Fruit fly (Drosophila melanogaster) whole organism, embryonic: ENCODE results near the gene CG10338.

Experiments used
- Adf1 ChIP-seq: fragments of 200-800 bp; sonication (Bioruptor generic); IDR thresholded peaks from 2 replicates; pipeline ENCODE4 v1.3.6; 2022; ENCODE audit warnings: missing biosample characterization, missing genetic modification characterization
- Atf-2 ChIP-seq: fragments of 200-800 bp; sonication (Bioruptor generic); optimal IDR thresholded peaks from 2 replicates; lab custom pipeline; 2016; ENCODE audit warnings: missing biosample characterization, missing genetic modification characterization
- Awh ChIP-seq: fragments of 200-800 bp; sonication (Bioruptor generic); IDR thresholded peaks from 2 replicates; pipeline ENCODE4, ENCODE4 v1.3.6; 2022; ENCODE audit warnings: missing biosample characterization, missing genetic modification characterization
- CG10274 ChIP-seq: fragments of 200-800 bp; sonication (Bioruptor generic); optimal IDR thresholded peaks from 3 replicates; lab custom pipeline; 2017; ENCODE audit warnings: missing biosample characterization, mild to moderate bottlenecking, missing genetic modification characterization
- CG11723 ChIP-seq: fragments of 200-800 bp; sonication (Bioruptor generic); optimal IDR thresholded peaks from 2 replicates; lab custom pipeline; 2017; ENCODE audit warnings: missing biosample characterization, mild to moderate bottlenecking, missing genetic modification characterization
- CG14441 ChIP-seq: fragments of 200-800 bp; sonication (Bioruptor generic); IDR thresholded peaks from 2 replicates; pipeline ENCODE4 v1.3.6; 2022; ENCODE audit warnings: missing biosample characterization, missing genetic modification characterization
- CG17361 ChIP-seq: fragments of 200-800 bp; sonication (Bioruptor generic); IDR thresholded peaks from 3 replicates; pipeline ENCODE4 v1.3.6; 2022; ENCODE audit warnings: missing biosample characterization, missing genetic modification characterization
- CG18011 ChIP-seq: fragments of 200-800 bp; sonication (Bioruptor generic); optimal IDR thresholded peaks from 2 replicates; lab custom pipeline; 2017; ENCODE audit warnings: missing biosample characterization, missing genetic modification characterization, mild to moderate bottlenecking, moderate library complexity, missing genotype
- CG1832 ChIP-seq: fragments of 200-800 bp; sonication (Bioruptor generic); optimal IDR thresholded peaks from 2 replicates; lab custom pipeline; 2017; ENCODE audit warnings: missing biosample characterization, mild to moderate bottlenecking, missing genetic modification characterization, inconsistent platforms
- CG18619 ChIP-seq: fragments of 200-800 bp; sonication (Bioruptor generic); optimal IDR thresholded peaks from 3 replicates; lab custom pipeline; 2017; ENCODE audit warnings: missing biosample characterization, mild to moderate bottlenecking, missing genetic modification characterization
- CG2678 ChIP-seq: fragments of 200-800 bp; sonication (Bioruptor generic); optimal IDR thresholded peaks from 3 replicates; lab custom pipeline; 2019; ENCODE audit warnings: missing biosample characterization, mild to moderate bottlenecking, missing genetic modification characterization, moderate library complexity
- CG2889 ChIP-seq: fragments of 200-800 bp; sonication (Bioruptor generic); IDR thresholded peaks from 3 replicates; pipeline ENCODE4 v1.3.6; 2022; ENCODE audit warnings: missing biosample characterization, missing genetic modification characterization
- CG33557 ChIP-seq: fragments of 200-800 bp; sonication (Bioruptor generic); optimal IDR thresholded peaks from 2 replicates; lab custom pipeline; 2019; ENCODE audit warnings: missing biosample characterization, mild to moderate bottlenecking, missing genetic modification characterization, moderate library complexity
- CG6254 ChIP-seq: fragments of 200-800 bp; sonication (Bioruptor generic); optimal IDR thresholded peaks from 3 replicates; lab custom pipeline; 2017; ENCODE audit warnings: mild to moderate bottlenecking, missing biosample characterization, missing genetic modification reagents, missing genetic modification characterization
- CG6791 ChIP-seq: fragments of 200-800 bp; sonication (Bioruptor generic); IDR thresholded peaks from 3 replicates; pipeline ENCODE4 v1.3.6; 2022; ENCODE audit warnings: missing biosample characterization, missing genetic modification characterization; ENCODE audit not compliant: partially characterized antibody
- CG7271 ChIP-seq: fragments of 200-800 bp; sonication (Bioruptor generic); optimal IDR thresholded peaks from 2 replicates; lab custom pipeline; 2018; ENCODE audit warnings: missing biosample characterization, mild to moderate bottlenecking, missing genetic modification characterization, moderate library complexity
- Doc3 ChIP-seq: fragments of 200-800 bp; sonication (Bioruptor generic); IDR thresholded peaks from 3 replicates; pipeline ENCODE4 v1.3.6; 2022; ENCODE audit warnings: missing biosample characterization, missing genetic modification characterization; ENCODE audit not compliant: partially characterized antibody
- Dp ChIP-seq: fragments of 200-800 bp; sonication (Bioruptor generic); optimal IDR thresholded peaks from 2 replicates; lab custom pipeline; 2018; ENCODE audit warnings: missing biosample characterization, mild to moderate bottlenecking, missing genetic modification characterization, moderate library complexity
- E2f1 ChIP-seq: fragments of 200-800 bp; sonication (Bioruptor generic); IDR thresholded peaks from 2 replicates; pipeline ENCODE4 v1.3.6; 2022; ENCODE audit warnings: missing biosample characterization, missing genetic modification characterization
- Fer2 ChIP-seq: fragments of 200-800 bp; sonication (Bioruptor generic); optimal IDR thresholded peaks from 2 replicates; lab custom pipeline; 2018; ENCODE audit warnings: missing biosample characterization, mild to moderate bottlenecking, missing genetic modification characterization, moderate library complexity
- H15 ChIP-seq: fragments of 200-800 bp; sonication (Bioruptor generic); IDR thresholded peaks from 3 replicates; pipeline ENCODE4 v1.3.6; 2022; ENCODE audit warnings: missing biosample characterization, missing genetic modification characterization
- Kr ChIP-seq: fragments of 200-800 bp; sonication (Bioruptor generic); optimal IDR thresholded peaks from 2 replicates; lab custom pipeline; 2017; ENCODE audit warnings: missing biosample characterization, mild to moderate bottlenecking, missing genetic modification characterization
- Myb ChIP-seq: fragments of 200-800 bp; sonication (Bioruptor generic); optimal IDR thresholded peaks from 2 replicates; lab custom pipeline; 2016; ENCODE audit warnings: missing biosample characterization, missing genetic modification characterization
- NC2α ChIP-seq: fragments of 200-800 bp; sonication (Bioruptor generic); optimal IDR thresholded peaks from 2 replicates; lab custom pipeline; 2016; ENCODE audit warnings: missing biosample characterization, missing genetic modification characterization
- Opbp ChIP-seq: fragments of 200-800 bp; sonication (Bioruptor generic); IDR thresholded peaks from 3 replicates; pipeline ENCODE4 v1.3.6; 2022; ENCODE audit warnings: missing biosample characterization, missing genetic modification characterization; ENCODE audit not compliant: partially characterized antibody
- Optix ChIP-seq: fragments of 200-800 bp; sonication (Bioruptor generic); IDR thresholded peaks from 3 replicates; pipeline ENCODE4 v1.3.6; 2022; ENCODE audit warnings: missing biosample characterization, missing genetic modification characterization
- PHDP ChIP-seq: fragments of 200-800 bp; sonication (Bioruptor generic); optimal IDR thresholded peaks from 3 replicates; lab custom pipeline; 2018; ENCODE audit warnings: missing biosample characterization, mild to moderate bottlenecking, missing genetic modification characterization, moderate library complexity
- caup ChIP-seq: fragments of 200-800 bp; sonication (Bioruptor generic); optimal IDR thresholded peaks from 3 replicates; lab custom pipeline; 2017; ENCODE audit warnings: missing biosample characterization, mild to moderate bottlenecking, missing genetic modification characterization, moderate library complexity; ENCODE audit not compliant: severe bottlenecking
- cg ChIP-seq: fragments of 200-800 bp; sonication (Bioruptor generic); optimal IDR thresholded peaks from 3 replicates; lab custom pipeline; 2019; ENCODE audit warnings: missing biosample characterization, mild to moderate bottlenecking, missing genetic modification characterization, moderate library complexity
- crp ChIP-seq, 2 experiments: fragments of 200-800 bp; sonication (Bioruptor generic); optimal IDR thresholded peaks; 2 replicates in 1 of 2; 3 replicates in 1 of 2; lab custom pipeline; 2017; ENCODE audit warnings: missing biosample characterization in 2 of 2, missing genetic modification characterization in 2 of 2, mild to moderate bottlenecking in 1 of 2, moderate library complexity in 1 of 2
- dysf ChIP-seq: fragments of 200-800 bp; sonication (Bioruptor generic); IDR thresholded peaks from 3 replicates; pipeline ENCODE4 v1.3.6; 2022; ENCODE audit warnings: missing biosample characterization, missing genetic modification characterization
- en ChIP-seq: fragments of 200-800 bp; sonication (Bioruptor generic); optimal IDR thresholded peaks from 2 replicates; lab custom pipeline; 2016; ENCODE audit warnings: missing biosample characterization, missing genetic modification characterization
- gce ChIP-seq: fragments of 200-800 bp; sonication (Bioruptor generic); IDR thresholded peaks from 3 replicates; pipeline ENCODE4 v1.3.6; 2022; ENCODE audit warnings: missing biosample characterization, missing genetic modification characterization
- gcm ChIP-seq: fragments of 200-800 bp; sonication (Bioruptor generic); optimal IDR thresholded peaks from 2 replicates; lab custom pipeline; 2019; ENCODE audit warnings: missing biosample characterization, mild to moderate bottlenecking, missing genetic modification characterization, moderate library complexity
- hth ChIP-seq: fragments of >200 bp; optimal IDR thresholded peaks from 2 replicates; lab custom pipeline; 2017; ENCODE audit warnings: inconsistent platforms
- kay ChIP-seq: fragments of 200-800 bp; sonication (Bioruptor generic); optimal IDR thresholded peaks from 2 replicates; lab custom pipeline; 2016; ENCODE audit warnings: missing biosample characterization, missing genetic modification characterization
- kni ChIP-seq: fragments of 200-800 bp; sonication (Bioruptor generic); optimal IDR thresholded peaks from 3 replicates; lab custom pipeline; 2017; ENCODE audit warnings: mild to moderate bottlenecking, missing biosample characterization, missing genetic modification reagents, missing genetic modification characterization
- lmd ChIP-seq: fragments of 200-800 bp; sonication (Bioruptor generic); IDR thresholded peaks from 2 replicates; pipeline ENCODE4 v1.3.6; 2022; ENCODE audit warnings: missing biosample characterization, missing genetic modification characterization
- p53 ChIP-seq: fragments of 200-800 bp; sonication (Bioruptor generic); optimal IDR thresholded peaks from 2 replicates; lab custom pipeline; 2016; ENCODE audit warnings: missing biosample characterization, missing genetic modification characterization
- ranshi ChIP-seq: fragments of 200-800 bp; sonication (Bioruptor generic); IDR thresholded peaks from 2 replicates; pipeline ENCODE4 v1.3.6; 2022; ENCODE audit warnings: missing biosample characterization, missing genetic modification characterization
- salm ChIP-seq: fragments of 200-800 bp; sonication (Bioruptor generic); optimal IDR thresholded peaks from 2 replicates; lab custom pipeline; 2018; ENCODE audit warnings: missing biosample characterization, mild to moderate bottlenecking, missing genetic modification characterization
- slbo ChIP-seq: fragments of 200-800 bp; sonication (Bioruptor generic); IDR thresholded peaks from 2 replicates; pipeline ENCODE4 v1.3.6; 2022; ENCODE audit warnings: missing biosample characterization, missing genetic modification characterization
- slou ChIP-seq: fragments of 200-800 bp; sonication (Bioruptor generic); optimal IDR thresholded peaks from 3 replicates; lab custom pipeline; 2016; ENCODE audit warnings: missing biosample characterization, missing genetic modification characterization
- slp2 ChIP-seq: fragments of 200-800 bp; sonication (Bioruptor generic); optimal IDR thresholded peaks from 2 replicates; lab custom pipeline; 2016; ENCODE audit warnings: missing biosample characterization, missing genetic modification characterization
- sqz ChIP-seq: fragments of 200-800 bp; sonication (Bioruptor generic); optimal IDR thresholded peaks from 3 replicates; lab custom pipeline; 2018; ENCODE audit warnings: missing biosample characterization, mild to moderate bottlenecking, missing genetic modification characterization
- sr ChIP-seq: fragments of 200-800 bp; sonication (Bioruptor generic); IDR thresholded peaks from 3 replicates; pipeline ENCODE4 v1.3.6; 2022; ENCODE audit warnings: missing biosample characterization, missing genetic modification characterization
- toy ChIP-seq: fragments of 200-800 bp; sonication (Bioruptor generic); IDR thresholded peaks from 2 replicates; pipeline ENCODE4 v1.3.6; 2022; ENCODE audit warnings: missing biosample characterization, missing genetic modification characterization
- trh ChIP-seq: fragments of 200-800 bp; sonication (Bioruptor generic); optimal IDR thresholded peaks from 2 replicates; lab custom pipeline; 2016; ENCODE audit warnings: missing biosample characterization, missing genetic modification characterization

The CG10338 gene

dm6 chr2L:18693877-18694723 is 1.4 kb upstream of the CG10338 start (continued):
- TF ChIP-seq CG1832 (GFP tag; lab: Kevin White, UChicago) (no peak), p53 (no peak), Fer2 (no peak), toy (GFP tag; lab: Robert Waterston, UW) (0 out of 2 replicates have a peak, but pooled peaks have one; percentile 5), H15 (GFP tag; lab: Robert Waterston, UW) (peak; percentile 68; the same call in 2 of the 3 replicates), salm (tag; lab: Kevin White, UChicago) (peak; percentile 3), CG18619 (peak; percentile 16), Atf-2 (GFP tag; lab: Kevin White, UChicago) (no peak), gcm (GFP tag; lab: Kevin White, UChicago) (no peak), Doc3 (GFP tag; lab: Robert Waterston, UW) (no peak), lmd (peak; percentile 55), Kr (GFP tag; lab: Kevin White, UChicago) (no peak), PHDP (tag; lab: Kevin White, UChicago) (peak; percentile 50), dysf (GFP tag; lab: Robert Waterston, UW) (peak; percentile 58; the same call in 2 of the 3 replicates), CG10274 (GFP tag; lab: Kevin White, UChicago) (peak; percentile 42), slbo (GFP tag; lab: Robert Waterston, UW) (peak; percentile 73), slp2 (GFP tag; lab: Kevin White, UChicago) (peak; percentile 36), gce (GFP tag; lab: Robert Waterston, UW) (peak; percentile 76; the same call in 2 of the 3 replicates), kay (GFP tag; lab: Kevin White, UChicago) (no peak), CG6254 (GFP tag; lab: Kevin White, UChicago) (peak; percentile 47), slou (GFP tag; lab: Kevin White, UChicago) (no peak), CG2678 (tag; lab: Kevin White, UChicago) (peak; percentile 46), CG17361 (GFP tag; lab: Robert Waterston, UW) (peak; percentile 71), ranshi (peak; percentile 73), cg (GFP tag; lab: Kevin White, UChicago) (no peak), CG2889 (GFP tag; lab: Robert Waterston, UW) (peak; percentile 63; the same call in 1 of the 3 replicates), Dp (GFP tag; lab: Kevin White, UChicago) (peak; percentile 34), CG7271 (tag; lab: Kevin White, UChicago) (no peak), sr (GFP tag; lab: Robert Waterston, UW) (peak; percentile 49; the same call in 1 of the 3 replicates), CG6791 (GFP tag; lab: Robert Waterston, UW) (no peak), NC2α (GFP tag; lab: Kevin White, UChicago) (peak; percentile 17), trh (GFP tag; lab: Kevin White, UChicago) (no peak), CG14441 (peak; percentile 86), Myb (GFP tag; lab: Kevin White, UChicago) (peak; percentile 40), crp (GFP tag; optimal IDR thresholded peaks at IDR 0.05; lab: Kevin White, UChicago) (peak; percentile 43 to 79), Awh (GFP tag; lab: Robert Waterston, UW) (0 out of 2 replicates have a peak, but pooled peaks have one; percentile 33), caup (peak; percentile 62), Opbp (GFP tag; lab: Robert Waterston, UW) (no peak), kni (GFP tag; lab: Kevin White, UChicago) (no peak), CG11723 (peak; percentile 51), E2f1 (peak; percentile 55), hth (lab: Kevin White, UChicago) (no peak), CG18011 (GFP tag; lab: Kevin White, UChicago) (peak; percentile 44), Adf1 (GFP tag; lab: Robert Waterston, UW) (no peak; the same call in 1 of the 2 replicates), sqz (peak; percentile 99), CG33557 (GFP tag; lab: Kevin White, UChicago) (peak; percentile 17), en (GFP tag; lab: Kevin White, UChicago) (peak; percentile 45), Optix (GFP tag; lab: Robert Waterston, UW) (peak; percentile 80)
